Fruit fly (Drosophila melanogaster): Measurements from ENCODE around the gene Hinfp.

DNA sequence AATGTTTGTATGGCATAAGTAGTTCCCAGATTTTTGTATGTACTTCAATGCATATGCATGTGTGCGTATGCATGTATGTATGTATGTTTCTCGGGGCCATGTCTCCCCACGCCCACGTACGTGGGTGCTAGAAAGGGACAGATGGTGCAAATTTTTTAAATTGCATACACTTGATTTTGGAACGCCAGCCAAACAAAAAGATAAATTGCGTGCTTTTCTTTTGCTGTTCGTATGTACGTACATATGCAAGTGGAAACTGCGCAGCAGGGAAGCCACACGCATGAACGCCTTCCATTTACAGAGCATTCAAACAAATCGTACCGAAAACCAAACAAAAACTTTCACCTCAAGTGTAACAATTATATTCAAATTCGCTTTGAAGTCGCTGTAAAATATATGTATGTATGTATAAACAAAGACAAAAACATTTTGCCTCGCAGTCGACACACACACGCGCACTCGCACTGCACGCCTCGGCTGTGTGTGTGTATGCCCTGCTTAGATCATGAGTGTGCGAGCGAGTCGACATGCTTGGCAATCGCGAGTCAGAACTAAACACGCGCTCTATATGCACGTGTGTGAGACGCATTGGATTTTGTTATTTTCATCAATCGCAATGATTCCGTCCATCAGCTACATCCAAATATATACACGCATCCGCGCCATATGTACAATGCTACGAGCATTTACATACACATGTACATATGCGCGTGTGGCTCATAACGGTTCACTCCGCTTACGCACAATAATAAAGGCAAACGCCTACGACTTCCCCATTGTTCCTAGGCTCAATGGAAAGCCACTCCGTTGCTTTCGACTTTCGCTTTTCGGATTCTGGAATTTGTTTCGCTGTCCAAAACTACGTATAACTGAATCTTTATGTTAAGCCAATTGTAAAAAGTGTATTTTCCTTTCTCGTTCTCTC lies 11.5 kb downstream of the Hinfp start:
- TF ChIP-seq brk (GFP tag; optimal IDR thresholded peaks at IDR 0.05) (no peak), h (GFP tag; optimal IDR thresholded peaks at IDR 0.05) (peak; percentile 12)
